Worm (Caenorhabditis elegans): Measurements from ENCODE around the gene efk-1.

DNA sequence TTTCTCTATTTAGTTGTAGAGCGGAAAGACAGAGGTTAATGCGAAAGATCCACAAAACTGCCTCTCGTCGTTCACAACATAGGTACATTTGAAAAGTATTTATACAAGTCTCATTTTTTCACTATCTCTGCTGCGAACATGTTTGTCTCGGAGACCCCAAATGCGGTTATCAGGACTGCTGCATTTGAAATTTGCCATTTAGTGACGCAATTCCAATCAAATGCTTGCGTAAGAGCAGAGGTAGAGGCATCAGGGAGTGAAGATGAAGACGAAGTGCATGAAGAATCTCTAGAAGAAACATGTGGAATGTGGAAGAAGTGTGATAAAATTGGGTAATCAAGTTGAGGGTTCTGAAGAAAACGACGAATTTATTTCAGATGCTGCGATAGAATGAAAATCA lies 34.2 kb downstream of the efk-1 start:
- TF ChIP-seq ztf-23 (GFP tag; IDR thresholded peaks at IDR 0.05) = no peak
- no peak for TF ChIP-seq T22C8.4 (GFP tag; IDR thresholded peaks at IDR 0.05)

Data from whole organism, midembryonic.